Fruit fly (Drosophila melanogaster): Measurements from ENCODE around the gene Rrp45.

The Rrp45 gene

dm6 chrX:16782175-16782916 lies 8.7 kb downstream of the Rrp45 start (continued):
- peak in 1 of 2 experiments; percentile 13 for TF ChIP-seq foxo (GFP tag; optimal IDR thresholded peaks at IDR 0.05)
- no peak for TF ChIP-seq Mio (GFP tag; optimal IDR thresholded peaks at IDR 0.05)
- TF ChIP-seq Vsx2 (GFP tag; optimal IDR thresholded peaks at IDR 0.05; ENCODE audit: partially characterized antibody), result no peak
- no peak for TF ChIP-seq dl (GFP tag; optimal IDR thresholded peaks at IDR 0.05; ENCODE audit: insufficient read depth in 1 of 2, partially characterized antibody in 2 of 2)
- no peak for TF ChIP-seq tai (GFP tag; optimal IDR thresholded peaks at IDR 0.05)

- no peak for TF ChIP-seq GATAd (GFP tag; optimal IDR thresholded peaks at IDR 0.05)
- peak; percentile 4 for TF ChIP-seq rgr (GFP tag; optimal IDR thresholded peaks at IDR 0.05)
- TF ChIP-seq foxo (GFP tag; optimal IDR thresholded peaks at IDR 0.05), result peak in 1 of 2 experiments; percentile 1
These were observed 10.0 kb downstream of the Rrp45 start for dm6 chrX:16781055-16781454.

dm6 chrX:16780244-16780643 lies 10.8 kb downstream of the Rrp45 start:
- TF ChIP-seq ey (GFP tag; optimal IDR thresholded peaks at IDR 0.05) (no peak), sv (GFP tag; optimal IDR thresholded peaks at IDR 0.05) (no peak)

dm6 chrX:16778138-16778672 lies 12.9 kb downstream of the Rrp45 start:
- TF ChIP-seq Vsx2 (GFP tag; optimal IDR thresholded peaks at IDR 0.05; ENCODE audit: partially characterized antibody) (no peak), Mio (GFP tag; optimal IDR thresholded peaks at IDR 0.05) (no peak)

- no peak for TF ChIP-seq brk (GFP tag; optimal IDR thresholded peaks at IDR 0.05)
- no peak for TF ChIP-seq sage (GFP tag; optimal IDR thresholded peaks at IDR 0.05)
- no peak for TF ChIP-seq tai (GFP tag; optimal IDR thresholded peaks at IDR 0.05)
- no peak for TF ChIP-seq Dfd (GFP tag; optimal IDR thresholded peaks at IDR 0.05)
- TF ChIP-seq Rel (GFP tag; optimal IDR thresholded peaks at IDR 0.05), result no peak
- TF ChIP-seq Rel (tag; optimal IDR thresholded peaks at IDR 0.05), result no peak
These were observed 16.0 kb downstream of the Rrp45 start for dm6 chrX:16775083-16775482.

dm6 chrX:16774201-16775061 lies 16.6 kb downstream of the Rrp45 start:
- TF ChIP-seq rgr (GFP tag; optimal IDR thresholded peaks at IDR 0.05) (no peak), CG9705 (GFP tag; optimal IDR thresholded peaks at IDR 0.05) (no peak)

dm6 chrX:16772882-16773827 lies 17.9 kb downstream of the Rrp45 start:
- TF ChIP-seq dsf (GFP tag; optimal IDR thresholded peaks at IDR 0.05; ENCODE audit: borderline replicate concordance) (no peak), jim (GFP tag; optimal IDR thresholded peaks at IDR 0.05) (no peak), fru (GFP tag; optimal IDR thresholded peaks at IDR 0.05) (peak; percentile 67), Abd-B (GFP tag; optimal IDR thresholded peaks at IDR 0.05) (no peak), dmrt93B (GFP tag; optimal IDR thresholded peaks at IDR 0.05) (peak; percentile 9), foxo (GFP tag; optimal IDR thresholded peaks at IDR 0.05) (peak in 1 of 2 experiments; percentile 63), Rel (GFP tag; optimal IDR thresholded peaks at IDR 0.05) (no peak), Rel (tag; optimal IDR thresholded peaks at IDR 0.05) (no peak), HLH106 (tag; optimal IDR thresholded peaks at IDR 0.05) (peak; percentile 47), dl (GFP tag; optimal IDR thresholded peaks at IDR 0.05; ENCODE audit: insufficient read depth in 1 of 2, partially characterized antibody in 2 of 2) (no peak), Hr78 (GFP tag; optimal IDR thresholded peaks at IDR 0.05) (no peak), br (GFP tag; optimal IDR thresholded peaks at IDR 0.05) (peak; percentile 19), sage (GFP tag; optimal IDR thresholded peaks at IDR 0.05) (no peak), CG9705 (GFP tag; optimal IDR thresholded peaks at IDR 0.05) (no peak), psq (GFP tag; optimal IDR thresholded peaks at IDR 0.05) (no peak), rgr (GFP tag; optimal IDR thresholded peaks at IDR 0.05) (peak; percentile 6), OdsH (GFP tag; optimal IDR thresholded peaks at IDR 0.05) (no peak), Mio (GFP tag; optimal IDR thresholded peaks at IDR 0.05) (no peak), sv (GFP tag; optimal IDR thresholded peaks at IDR 0.05) (peak; percentile 12), Dfd (GFP tag; optimal IDR thresholded peaks at IDR 0.05) (no peak), h (GFP tag; optimal IDR thresholded peaks at IDR 0.05) (peak; percentile 66), Myc (optimal IDR thresholded peaks at IDR 0.05) (no peak), ey (GFP tag; optimal IDR thresholded peaks at IDR 0.05) (peak; percentile 32), usp (GFP tag; optimal IDR thresholded peaks at IDR 0.05) (no peak), woc (GFP tag; optimal IDR thresholded peaks at IDR 0.05) (peak; percentile 35)
